Fruit fly (Drosophila melanogaster): ENCODE measurements around the gene CG11693.

CG11693 gene

dm6 chr3R:8316344-8317105, 5.9 kb upstream of the CG11693 start, which contains the start of gene Coq2 (continued):
- peak; percentile 25; the same call in 1 of the 2 replicates for TF ChIP-seq slbo (GFP tag; IDR thresholded peaks at IDR 0.05)
- peak; percentile 88 for TF ChIP-seq Myb (GFP tag; optimal IDR thresholded peaks at IDR 0.05)
- TF ChIP-seq CG34376 (GFP tag; optimal IDR thresholded peaks at IDR 0.05): no peak
- peak; percentile 25 for TF ChIP-seq CG12659 (GFP tag; optimal IDR thresholded peaks at IDR 0.05)
- TF ChIP-seq fd96Cb (tag; optimal IDR thresholded peaks at IDR 0.05): no peak
- TF ChIP-seq MESR4 (GFP tag; optimal IDR thresholded peaks at IDR 0.05): peak; percentile 52
- TF ChIP-seq pros (GFP tag; optimal IDR thresholded peaks at IDR 0.05): no peak
- peak; percentile 46 for TF ChIP-seq BEAF-32 (GFP tag; optimal IDR thresholded peaks at IDR 0.05)
- no peak for TF ChIP-seq crol (GFP tag; IDR thresholded peaks at IDR 0.05)
- TF ChIP-seq Xrp1 (GFP tag; IDR thresholded peaks at IDR 0.05): no peak
- TF ChIP-seq CG15601 (tag; optimal IDR thresholded peaks at IDR 0.05): no peak
- TF ChIP-seq Hr3 (GFP tag; optimal IDR thresholded peaks at IDR 0.05): no peak
- no peak for TF ChIP-seq run (tag; optimal IDR thresholded peaks at IDR 0.05)
- no peak for TF ChIP-seq CG11723 (GFP tag; optimal IDR thresholded peaks at IDR 0.05)
- TF ChIP-seq CG15514 (GFP tag; optimal IDR thresholded peaks at IDR 0.05): peak; percentile 60
- no peak for TF ChIP-seq rib (GFP tag; IDR thresholded peaks at IDR 0.05)
- peak; percentile 42 for TF ChIP-seq Ets97D (GFP tag; optimal IDR thresholded peaks at IDR 0.05)
- TF ChIP-seq sd (tag; optimal IDR thresholded peaks at IDR 0.05): peak; percentile 92
- no peak for TF ChIP-seq CG4424 (GFP tag; optimal IDR thresholded peaks at IDR 0.05)
- TF ChIP-seq CG7987 (GFP tag; optimal IDR thresholded peaks at IDR 0.05): no peak
- no peak for TF ChIP-seq CG18764 (GFP tag; optimal IDR thresholded peaks at IDR 0.05)
- no peak for TF ChIP-seq Gug (GFP tag; IDR thresholded peaks at IDR 0.05)
- no peak for TF ChIP-seq CG1832 (GFP tag; optimal IDR thresholded peaks at IDR 0.05)
- no peak for TF ChIP-seq CG12104 (GFP tag; optimal IDR thresholded peaks at IDR 0.05)
- TF ChIP-seq pita (GFP tag; optimal IDR thresholded peaks at IDR 0.05): peak; percentile 15
- no peak for TF ChIP-seq her (GFP tag; optimal IDR thresholded peaks at IDR 0.05)
- peak; percentile 38 for TF ChIP-seq ewg (GFP tag; optimal IDR thresholded peaks at IDR 0.05)
- peak; percentile 100 for TF ChIP-seq MTF-1 (GFP tag; optimal IDR thresholded peaks at IDR 0.05; ENCODE audit: borderline replicate concordance)
- TF ChIP-seq CG1233 (GFP tag; optimal IDR thresholded peaks at IDR 0.05): no peak
- peak; percentile 79 for TF ChIP-seq Med (GFP tag)
- peak; percentile 28; the same call in 1 of the 3 replicates for TF ChIP-seq row (GFP tag; IDR thresholded peaks at IDR 0.05)
- peak; percentile 53 for TF ChIP-seq CTCF (GFP tag; optimal IDR thresholded peaks at IDR 0.05)
- TF ChIP-seq insv (GFP tag; optimal IDR thresholded peaks at IDR 0.05): peak in 1 of 2 experiments; percentile 93
- TF ChIP-seq CG1603 (tag; optimal IDR thresholded peaks at IDR 0.05): peak; percentile 72
- peak; percentile 88 for TF ChIP-seq Lhr (GFP tag; optimal IDR thresholded peaks at IDR 0.05)
- TF ChIP-seq HmgZ (tag; optimal IDR thresholded peaks at IDR 0.05): peak; percentile 2
- TF ChIP-seq Fer1 (GFP tag; optimal IDR thresholded peaks at IDR 0.05): no peak
- TF ChIP-seq Tbp (GFP tag; optimal IDR thresholded peaks at IDR 0.05): no peak
- TF ChIP-seq Pdp1 (GFP tag; optimal IDR thresholded peaks at IDR 0.05): peak in 1 of 2 experiments; percentile 18
- no peak for TF ChIP-seq Mad (GFP tag; optimal IDR thresholded peaks at IDR 0.05)
- TF ChIP-seq CG13287 (GFP tag; IDR thresholded peaks at IDR 0.05; ENCODE audit: partially characterized antibody): peak; percentile 44; the same call in 1 of the 2 replicates
- TF ChIP-seq CG7963 (GFP tag; IDR thresholded peaks at IDR 0.05; ENCODE audit: partially characterized antibody): no peak
- no peak for TF ChIP-seq Blimp-1 (GFP tag; optimal IDR thresholded peaks at IDR 0.05)
- no peak for TF ChIP-seq tll (GFP tag; optimal IDR thresholded peaks at IDR 0.05)
- TF ChIP-seq CG31388 (GFP tag; optimal IDR thresholded peaks at IDR 0.05): no peak
- TF ChIP-seq CG15479 (GFP tag; optimal IDR thresholded peaks at IDR 0.05): no peak
- TF ChIP-seq phol (tag; optimal IDR thresholded peaks at IDR 0.05): peak; percentile 25
- TF ChIP-seq MBD-R2 (GFP tag; IDR thresholded peaks at IDR 0.05): peak; percentile 82
- TF ChIP-seq B-H1 (GFP tag; IDR thresholded peaks at IDR 0.05): no peak

Measured in whole organism, embryonic.